In genomic region chr2L:2732139-2732830, dm6 we compare ENCODE assay signal across 3 fruit fly cellular contexts.
A peak's percentile ranks its signal among the peaks of the same experiment; 100 is the strongest.
TF ChIP-seq lines count a peak whose summit lies in the region.

No protein-coding gene starts in this region.

- peak; percentile 71 for TF ChIP-seq CTCF in whole organism, embryonic (GFP tag; optimal IDR thresholded peaks at IDR 0.05; lab: Kevin White, UChicago)

TF ChIP-seq in whole organism, adult, 20 proteins besides CTCF, POLR2A, EP300 and RAD21:
- TF ChIP-seq tj (GFP tag; optimal IDR thresholded peaks at IDR 0.05; lab: Kevin White, UChicago) (peak; percentile 92), CG33017 (tag; optimal IDR thresholded peaks at IDR 0.05; lab: Kevin White, UChicago) (no peak)

TF ChIP-seq in whole organism, embryonic, 481 proteins besides CTCF, POLR2A, EP300 and RAD21:
- TF ChIP-seq CG13424 (tag; optimal IDR thresholded peaks at IDR 0.05; lab: Kevin White, UChicago): no peak
- peak in 1 of 2 experiments; percentile 65 for TF ChIP-seq eve (GFP tag; optimal IDR thresholded peaks at IDR 0.05; lab: Kevin White, UChicago)
- TF ChIP-seq Hmr (GFP tag; optimal IDR thresholded peaks at IDR 0.05; lab: Kevin White, UChicago): no peak
- TF ChIP-seq kah (GFP tag; optimal IDR thresholded peaks at IDR 0.05; lab: Kevin White, UChicago): no peak

TF ChIP-seq in whole organism, prepupa, 60 proteins besides CTCF, POLR2A, EP300 and RAD21:
- TF ChIP-seq dsx (GFP tag; optimal IDR thresholded peaks at IDR 0.05; lab: Kevin White, UChicago; ENCODE audit: poor library complexity, severe bottlenecking): peak; percentile 48
- TF ChIP-seq svp (GFP tag; lab: Kevin White, UChicago): no peak
TF ChIP-seq in whole organism, prepupa: peak in this region for 1.
